Fruit fly (Drosophila melanogaster) whole organism, embryonic: ENCODE results near the gene mAChR-C.

Experiments
- Abd-B ChIP-seq: fragments of 200-800 bp; sonication (Bioruptor generic); optimal IDR thresholded peaks from 2 replicates; lab custom pipeline; 2018; ENCODE audit warnings: missing biosample characterization, mild to moderate bottlenecking, missing genetic modification characterization, moderate library complexity
- Bdp1 ChIP-seq: fragments of 200-800 bp; sonication (Bioruptor generic); optimal IDR thresholded peaks from 3 replicates; lab custom pipeline; 2016; ENCODE audit warnings: missing biosample characterization, missing genetic modification characterization
- Bgb ChIP-seq: fragments of 200-800 bp; sonication (Bioruptor generic); IDR thresholded peaks from 2 replicates; pipeline ENCODE4 v1.3.6; 2022; ENCODE audit warnings: missing biosample characterization, missing genetic modification characterization; ENCODE audit not compliant: partially characterized antibody
- CG1024 ChIP-seq: fragments of 200-800 bp; sonication (Bioruptor generic); IDR thresholded peaks from 2 replicates; pipeline ENCODE4 v1.3.6; 2022; ENCODE audit warnings: missing biosample characterization, missing genetic modification characterization
- CG17359 ChIP-seq: fragments of 200-800 bp; sonication (Bioruptor generic); optimal IDR thresholded peaks from 3 replicates; lab custom pipeline; 2018; ENCODE audit warnings: missing biosample characterization, mild to moderate bottlenecking, missing genetic modification characterization, moderate library complexity
- CG17568 ChIP-seq: fragments of 200-800 bp; sonication (Bioruptor generic); optimal IDR thresholded peaks from 2 replicates; lab custom pipeline; 2018; ENCODE audit warnings: missing biosample characterization, mild to moderate bottlenecking, missing genetic modification characterization, moderate library complexity
- CG17802 ChIP-seq: fragments of 200-800 bp; sonication (Bioruptor generic); optimal IDR thresholded peaks from 2 replicates; lab custom pipeline; 2018; ENCODE audit warnings: missing biosample characterization, mild to moderate bottlenecking, missing genetic modification characterization, moderate library complexity
- CG18262 ChIP-seq: fragments of 200-800 bp; optimal IDR thresholded peaks from 3 replicates; lab custom pipeline; 2019; ENCODE audit warnings: missing biosample characterization, mild to moderate bottlenecking, missing genetic modification characterization, moderate library complexity
- CG1832 ChIP-seq: fragments of 200-800 bp; sonication (Bioruptor generic); optimal IDR thresholded peaks from 2 replicates; lab custom pipeline; 2017; ENCODE audit warnings: missing biosample characterization, mild to moderate bottlenecking, missing genetic modification characterization, inconsistent platforms
- CG32767 ChIP-seq: fragments of 200-800 bp; sonication (Bioruptor generic); IDR thresholded peaks from 2 replicates; pipeline ENCODE4 v1.3.6; 2022; ENCODE audit warnings: missing biosample characterization, missing genetic modification characterization
- CG3281 ChIP-seq: fragments of 200-800 bp; sonication (Bioruptor generic); optimal IDR thresholded peaks from 3 replicates; lab custom pipeline; 2017; ENCODE audit warnings: missing biosample characterization, mild to moderate bottlenecking, missing genetic modification characterization
- CG33557 ChIP-seq: fragments of 200-800 bp; sonication (Bioruptor generic); optimal IDR thresholded peaks from 2 replicates; lab custom pipeline; 2019; ENCODE audit warnings: missing biosample characterization, mild to moderate bottlenecking, missing genetic modification characterization, moderate library complexity
- CG4360 ChIP-seq: fragments of 200-800 bp; sonication (Bioruptor generic); IDR thresholded peaks from 2 replicates; pipeline ENCODE4 v1.3.6; 2022; ENCODE audit warnings: missing biosample characterization, missing genetic modification characterization
- CG43689 ChIP-seq: fragments of 200-800 bp; sonication (Bioruptor generic); IDR thresholded peaks from 2 replicates; pipeline ENCODE4 v1.3.6; 2022; ENCODE audit warnings: missing biosample characterization, missing genetic modification characterization
- CG6254 ChIP-seq: fragments of 200-800 bp; sonication (Bioruptor generic); optimal IDR thresholded peaks from 3 replicates; lab custom pipeline; 2017; ENCODE audit warnings: mild to moderate bottlenecking, missing biosample characterization, missing genetic modification reagents, missing genetic modification characterization
- CG6813 ChIP-seq: fragments of 200-800 bp; sonication (Bioruptor generic); optimal IDR thresholded peaks from 2 replicates; lab custom pipeline; 2017; ENCODE audit warnings: missing biosample characterization, missing genetic modification characterization, mild to moderate bottlenecking, moderate library complexity, missing genetic modification reagents
- D19A ChIP-seq: fragments of 200-800 bp; optimal IDR thresholded peaks from 3 replicates; lab custom pipeline; 2019; ENCODE audit warnings: missing biosample characterization, mild to moderate bottlenecking, missing genetic modification characterization, moderate library complexity
- Dfd ChIP-seq, 2 experiments: fragments of >200 bp; optimal IDR thresholded peaks; 2 replicates each; lab custom pipeline; 2017; ENCODE audit warnings: missing biosample characterization in 2 of 2, missing genetic modification characterization in 2 of 2
- Drgx ChIP-seq: fragments of 200-800 bp; sonication (Bioruptor generic); IDR thresholded peaks from 2 replicates; pipeline ENCODE4 v1.3.6; 2022; ENCODE audit warnings: missing biosample characterization, missing genetic modification characterization
- Lhr ChIP-seq: fragments of 200-800 bp; sonication (Bioruptor generic); optimal IDR thresholded peaks from 3 replicates; lab custom pipeline; 2017; ENCODE audit warnings: mild to moderate bottlenecking, missing biosample characterization, missing genetic modification reagents, missing genetic modification characterization
- MTF-1 ChIP-seq: fragments of 200-800 bp; sonication (Bioruptor generic); optimal IDR thresholded peaks from 2 replicates; lab custom pipeline; 2018; ENCODE audit warnings: missing biosample characterization, mild to moderate bottlenecking, missing genetic modification characterization, borderline replicate concordance
- Med ChIP-seq: fragments of 200-800 bp; sonication (Bioruptor generic); peaks from one replicate; lab custom pipeline; 2016; ENCODE audit warnings: missing biosample characterization, missing genetic modification characterization, mild to moderate bottlenecking, inconsistent platforms, moderate library complexity
- Myb ChIP-seq: fragments of 200-800 bp; sonication (Bioruptor generic); optimal IDR thresholded peaks from 2 replicates; lab custom pipeline; 2016; ENCODE audit warnings: missing biosample characterization, missing genetic modification characterization
- NC2β ChIP-seq: fragments of 200-800 bp; sonication (Bioruptor generic); optimal IDR thresholded peaks from 2 replicates; lab custom pipeline; 2016; ENCODE audit warnings: missing biosample characterization, missing genetic modification characterization
- Ssrp ChIP-seq: fragments of 200-800 bp; sonication (Bioruptor generic); optimal IDR thresholded peaks from 2 replicates; lab custom pipeline; 2018; ENCODE audit warnings: missing biosample characterization, mild to moderate bottlenecking, missing genetic modification characterization, moderate library complexity
- TFAM ChIP-seq: fragments of 200-800 bp; sonication (Bioruptor generic); optimal IDR thresholded peaks from 2 replicates; lab custom pipeline; 2017; ENCODE audit warnings: missing biosample characterization, missing genetic modification characterization, inconsistent platforms
- Taf1 ChIP-seq: fragments of 200-800 bp; sonication (Bioruptor generic); IDR thresholded peaks from 2 replicates; pipeline ENCODE4 v1.3.6; 2022; ENCODE audit warnings: missing biosample characterization, missing genetic modification characterization
- ara ChIP-seq: fragments of 200-800 bp; sonication (Bioruptor generic); IDR thresholded peaks from 2 replicates; pipeline ENCODE4 v1.3.6; 2022; ENCODE audit warnings: missing biosample characterization, missing genetic modification characterization
- az2 ChIP-seq: fragments of 200-800 bp; sonication (Bioruptor generic); optimal IDR thresholded peaks from 3 replicates; lab custom pipeline; 2016; ENCODE audit warnings: missing biosample characterization, missing genetic modification characterization
- bigmax ChIP-seq: fragments of 200-800 bp; sonication (Bioruptor generic); optimal IDR thresholded peaks from 2 replicates; lab custom pipeline; 2018; ENCODE audit warnings: missing biosample characterization, mild to moderate bottlenecking, missing genetic modification characterization
- caup ChIP-seq: fragments of 200-800 bp; sonication (Bioruptor generic); optimal IDR thresholded peaks from 3 replicates; lab custom pipeline; 2017; ENCODE audit warnings: missing biosample characterization, mild to moderate bottlenecking, missing genetic modification characterization, moderate library complexity; ENCODE audit not compliant: severe bottlenecking
- dan ChIP-seq: fragments of 200-800 bp; sonication (Bioruptor generic); IDR thresholded peaks from 2 replicates; pipeline ENCODE4 v1.3.6; 2022; ENCODE audit warnings: missing biosample characterization, missing genetic modification characterization
- danr ChIP-seq: fragments of 200-800 bp; sonication (Bioruptor generic); IDR thresholded peaks from 2 replicates; pipeline ENCODE4 v1.3.6; 2022; ENCODE audit warnings: missing biosample characterization, missing genetic modification characterization
- dmrt99B ChIP-seq: fragments of 200-800 bp; sonication (Bioruptor generic); optimal IDR thresholded peaks from 2 replicates; lab custom pipeline; 2018; ENCODE audit warnings: missing biosample characterization, mild to moderate bottlenecking, missing genetic modification characterization, moderate library complexity
- esg ChIP-seq: fragments of 200-800 bp; sonication (Bioruptor generic); conservative IDR thresholded peaks from 2 replicates; pipeline ENCODE4 v1.3.6; 2022; ENCODE audit warnings: missing biosample characterization, missing genetic modification characterization
- eyg ChIP-seq: fragments of 200-800 bp; sonication (Bioruptor generic); optimal IDR thresholded peaks from 3 replicates; lab custom pipeline; 2016; ENCODE audit warnings: missing biosample characterization, missing genetic modification characterization
- fd96Cb ChIP-seq: fragments of 200-800 bp; sonication (Bioruptor generic); optimal IDR thresholded peaks from 2 replicates; lab custom pipeline; 2018; ENCODE audit warnings: missing biosample characterization, mild to moderate bottlenecking, missing genetic modification characterization, moderate library complexity
- fu2 ChIP-seq: fragments of 200-800 bp; sonication (Bioruptor generic); optimal IDR thresholded peaks from 2 replicates; lab custom pipeline; 2016; ENCODE audit warnings: missing biosample characterization, missing genetic modification characterization
- gsb ChIP-seq: fragments of 200-800 bp; sonication (Bioruptor generic); IDR thresholded peaks from 2 replicates; pipeline ENCODE4 v1.3.6; 2022; ENCODE audit warnings: missing biosample characterization, missing genetic modification characterization
- hb ChIP-seq: fragments of 200-800 bp; sonication (Bioruptor generic); IDR thresholded peaks from 3 replicates; pipeline ENCODE4 v1.3.6; 2022; ENCODE audit warnings: missing biosample characterization, missing genetic modification characterization; ENCODE audit not compliant: partially characterized antibody
- her ChIP-seq: fragments of 200-800 bp; sonication (Bioruptor generic); optimal IDR thresholded peaks from 2 replicates; lab custom pipeline; 2016; ENCODE audit warnings: missing biosample characterization, missing genetic modification characterization
- insv ChIP-seq, 2 experiments: fragments of 200-800 bp; sonication (Bioruptor generic); optimal IDR thresholded peaks; 3 replicates each; lab custom pipeline; 2016 to 2018; ENCODE audit warnings: missing biosample characterization in 2 of 2, missing genetic modification characterization in 2 of 2
- lilli ChIP-seq: fragments of 200-800 bp; sonication (Bioruptor generic); optimal IDR thresholded peaks from 3 replicates; lab custom pipeline; 2016; ENCODE audit warnings: missing biosample characterization, missing genetic modification characterization
- pfk ChIP-seq: fragments of 200-800 bp; sonication (Bioruptor generic); optimal IDR thresholded peaks from 2 replicates; lab custom pipeline; 2018; ENCODE audit warnings: missing biosample characterization, mild to moderate bottlenecking, missing genetic modification characterization, moderate library complexity
- repo ChIP-seq: fragments of 200-800 bp; sonication (Bioruptor generic); optimal IDR thresholded peaks from 2 replicates; lab custom pipeline; 2016; ENCODE audit warnings: missing biosample characterization, missing genetic modification characterization
- salm ChIP-seq: fragments of 200-800 bp; sonication (Bioruptor generic); optimal IDR thresholded peaks from 2 replicates; lab custom pipeline; 2018; ENCODE audit warnings: missing biosample characterization, mild to moderate bottlenecking, missing genetic modification characterization
- schlank ChIP-seq: fragments of 200-800 bp; sonication (Bioruptor generic); optimal IDR thresholded peaks from 2 replicates; lab custom pipeline; 2018; ENCODE audit warnings: missing biosample characterization, mild to moderate bottlenecking, missing genetic modification characterization
- sens-2 ChIP-seq: fragments of 200-800 bp; sonication (Bioruptor generic); IDR thresholded peaks from 2 replicates; pipeline ENCODE4 v1.3.6; 2022; ENCODE audit warnings: missing biosample characterization, missing genetic modification characterization
- tx ChIP-seq: fragments of 200-800 bp; sonication (Bioruptor generic); optimal IDR thresholded peaks from 2 replicates; lab custom pipeline; 2016; ENCODE audit warnings: missing biosample characterization, missing genetic modification characterization
- unpg ChIP-seq: fragments of 200-800 bp; sonication (Bioruptor generic); optimal IDR thresholded peaks from 3 replicates; lab custom pipeline; 2018; ENCODE audit warnings: missing biosample characterization, mild to moderate bottlenecking, missing genetic modification characterization, moderate library complexity

Gene mAChR-C

DNA sequence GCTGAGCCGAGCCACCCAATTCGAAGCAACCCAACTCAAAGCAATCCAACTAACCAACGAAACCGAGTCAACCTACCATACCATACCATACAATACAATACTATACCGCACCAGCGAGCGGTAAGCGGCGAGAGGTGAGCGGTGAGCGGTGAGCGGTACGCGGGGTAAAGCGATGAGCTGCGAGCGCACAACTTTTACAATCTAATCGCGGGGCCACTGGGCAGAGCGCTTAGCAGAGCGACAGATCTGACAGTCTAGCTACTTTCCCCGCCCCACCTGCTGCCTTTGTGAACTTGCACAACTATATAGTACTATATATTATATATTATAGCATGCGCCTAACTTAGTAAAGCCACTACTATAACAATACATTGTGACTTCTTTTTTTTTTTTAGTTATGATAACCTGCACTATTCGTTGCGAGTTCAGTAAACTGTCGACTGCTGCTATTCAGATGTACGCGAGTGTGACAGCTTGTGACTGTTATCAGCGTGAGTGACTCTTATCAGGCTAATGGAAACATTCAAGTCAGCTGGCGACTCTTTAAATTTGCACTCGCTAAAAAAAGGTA, 31.7 kb downstream of the mAChR-C start (continued):
- TF ChIP-seq ara (no peak), MTF-1 (GFP tag; lab: Kevin White, UChicago) (no peak), fd96Cb (tag; lab: Kevin White, UChicago) (peak; percentile 27), CG4360 (GFP tag; lab: Robert Waterston, UW) (no peak), Bgb (GFP tag; lab: Robert Waterston, UW) (peak; percentile 23; the same call in 1 of the 2 replicates), caup (peak; percentile 7), Dfd (GFP tag; optimal IDR thresholded peaks at IDR 0.05; lab: Kevin White, UChicago) (no peak), CG17568 (GFP tag; lab: Kevin White, UChicago) (peak; percentile 33), CG1832 (no peak), CG6813 (no peak), Bdp1 (GFP tag; lab: Kevin White, UChicago) (no peak), pfk (GFP tag; lab: Kevin White, UChicago) (no peak), eyg (GFP tag; lab: Kevin White, UChicago) (no peak), Ssrp (tag; lab: Kevin White, UChicago) (peak; percentile 26), her (GFP tag; lab: Kevin White, UChicago) (no peak), Taf1 (GFP tag; lab: Robert Waterston, UW) (no peak), CG18262 (peak; percentile 35), CG43689 (no peak), hb (no peak), lilli (GFP tag; lab: Kevin White, UChicago) (peak; percentile 57), repo (GFP tag; lab: Kevin White, UChicago) (no peak), CG33557 (GFP tag; lab: Kevin White, UChicago) (no peak), bigmax (no peak), Med (GFP tag; lab: Kevin White, UChicago) (peak; percentile 74), insv (GFP tag; optimal IDR thresholded peaks at IDR 0.05; lab: Kevin White, UChicago) (no peak), CG3281 (GFP tag; lab: Kevin White, UChicago) (peak; percentile 37), tx (no peak), Myb (GFP tag; lab: Kevin White, UChicago) (no peak), unpg (GFP tag; lab: Kevin White, UChicago) (peak; percentile 54), Abd-B (GFP tag; lab: Kevin White, UChicago) (no peak), CG17802 (no peak), CG6254 (GFP tag; lab: Kevin White, UChicago) (peak; percentile 38), schlank (tag; lab: Kevin White, UChicago) (no peak), D19A (tag; lab: Kevin White, UChicago) (no peak), TFAM (no peak), gsb (GFP tag; lab: Robert Waterston, UW) (no peak), NC2β (no peak), Drgx (GFP tag; lab: Robert Waterston, UW) (peak; percentile 47; the same call in 1 of the 2 replicates), CG17359 (tag; lab: Kevin White, UChicago) (peak; percentile 46), salm (tag; lab: Kevin White, UChicago) (no peak), dmrt99B (tag; lab: Kevin White, UChicago) (peak; percentile 50), fu2 (GFP tag; lab: Kevin White, UChicago) (no peak), danr (no peak), CG32767 (no peak), az2 (GFP tag; lab: Kevin White, UChicago) (peak; percentile 49), dan (no peak), CG1024 (GFP tag; lab: Robert Waterston, UW) (no peak), sens-2 (GFP tag; lab: Robert Waterston, UW) (no peak), esg (0 out of 2 replicates have a peak, but pooled peaks have one; percentile 16), Lhr (GFP tag; lab: Kevin White, UChicago) (peak; percentile 9)
